Worm (Caenorhabditis elegans) whole organism, L4/young adult: ENCODE results near the gene ZK896.1.

Source experiments
- W03F9.2 ChIP-seq: fragments of 150-350 bp; optimal IDR thresholded peaks from 2 replicates; lab custom pipeline; 2014; ENCODE audit warnings: missing biosample characterization, missing genetic modification characterization
- dao-5 ChIP-seq: sonication (generic microtip); optimal IDR thresholded peaks from 2 replicates; lab custom pipeline; 2016; ENCODE audit warnings: missing genotype, missing genetic modification characterization, moderate library complexity, missing compliant biosample characterization
- him-1 ChIP-seq: sonication (generic microtip); optimal IDR thresholded peaks from 2 replicates; lab custom pipeline; 2016; ENCODE audit warnings: missing genotype, missing genetic modification reagents, missing genetic modification characterization, missing compliant biosample characterization

The ZK896.1 gene

ce11 chrIV:12900267-12900666 lies 25.1 kb upstream of the ZK896.1 start, which contains the start of gene K08D8.10:
TSS of gene K08D8.10 (plus strand) at chrIV:12900567.
- no peak for TF ChIP-seq dao-5 (tag; lab: Kevin White, UChicago)
- TF ChIP-seq W03F9.2 (tag; lab: Kevin White, UChicago), result no peak
- no peak for TF ChIP-seq him-1 (tag; lab: Kevin White, UChicago)

ce11 chrIV:12899392-12899791 lies 24.2 kb upstream of the ZK896.1 start, which contains the start of gene K08D8.9:
TSS of gene K08D8.9 (plus strand) at chrIV:12899692.
- TF ChIP-seq him-1 (tag; lab: Kevin White, UChicago), result no peak
- no peak for TF ChIP-seq dao-5 (tag; lab: Kevin White, UChicago)
- TF ChIP-seq W03F9.2 (tag; lab: Kevin White, UChicago), result no peak

- TF ChIP-seq W03F9.2 (tag; lab: Kevin White, UChicago), result no peak
- TF ChIP-seq him-1 (tag; lab: Kevin White, UChicago), result no peak
- TF ChIP-seq dao-5 (tag; lab: Kevin White, UChicago), result no peak
These were observed 23.7 kb upstream of the ZK896.1 start for ce11 chrIV:12898823-12899222.

- TF ChIP-seq him-1 (tag; lab: Kevin White, UChicago) (no peak), dao-5 (tag; lab: Kevin White, UChicago) (no peak), W03F9.2 (tag; lab: Kevin White, UChicago) (no peak)
These were observed 22.0 kb upstream of the ZK896.1 start for ce11 chrIV:12897146-12897545.

- no peak for TF ChIP-seq W03F9.2 (tag; lab: Kevin White, UChicago)
- TF ChIP-seq dao-5 (tag; lab: Kevin White, UChicago), result no peak
- no peak for TF ChIP-seq him-1 (tag; lab: Kevin White, UChicago)
These were observed 21.3 kb upstream of the ZK896.1 start, which contains the start of gene K08D8.7 for ce11 chrIV:12896371-12896882. TSS of gene K08D8.7 (plus strand) at chrIV:12896832.

ce11 chrIV:12894996-12895395 lies 19.8 kb upstream of the ZK896.1 start, which contains the start of gene K08D8.11:
TSS of gene K08D8.11 (plus strand) at chrIV:12895296.
- TF ChIP-seq dao-5 (tag; lab: Kevin White, UChicago) (no peak), W03F9.2 (tag; lab: Kevin White, UChicago) (no peak), him-1 (tag; lab: Kevin White, UChicago) (no peak)

ce11 chrIV:12893166-12893565 lies 18.0 kb upstream of the ZK896.1 start, which contains the start of gene K08D8.12:
TSS of gene K08D8.12 (plus strand) at chrIV:12893466.
- TF ChIP-seq W03F9.2 (tag; lab: Kevin White, UChicago) (no peak), him-1 (tag; lab: Kevin White, UChicago) (no peak), dao-5 (tag; lab: Kevin White, UChicago) (no peak)

ce11 chrIV:12892194-12892593 lies 17.0 kb upstream of the ZK896.1 start, which contains the start of gene K08D8.1:
TSS of gene K08D8.1 (plus strand) at chrIV:12892494.
- TF ChIP-seq him-1 (tag; lab: Kevin White, UChicago) (no peak), dao-5 (tag; lab: Kevin White, UChicago) (no peak)

- TF ChIP-seq W03F9.2 (tag; lab: Kevin White, UChicago) (no peak), him-1 (tag; lab: Kevin White, UChicago) (no peak), dao-5 (tag; lab: Kevin White, UChicago) (no peak)
These were observed 15.9 kb upstream of the ZK896.1 start for ce11 chrIV:12891080-12891479.

ce11 chrIV:12890445-12890844 lies 15.3 kb upstream of the ZK896.1 start, which contains the start of gene K08D8.6:
TSS of gene K08D8.6 (minus strand) at chrIV:12890508.
- TF ChIP-seq him-1 (tag; lab: Kevin White, UChicago) (no peak), W03F9.2 (tag; lab: Kevin White, UChicago) (no peak), dao-5 (tag; lab: Kevin White, UChicago) (no peak)

- TF ChIP-seq dao-5 (tag; lab: Kevin White, UChicago) (no peak), W03F9.2 (tag; lab: Kevin White, UChicago) (no peak), him-1 (tag; lab: Kevin White, UChicago) (no peak)
These were observed 10.9 kb upstream of the ZK896.1 start for ce11 chrIV:12886012-12886411.

ce11 chrIV:12883190-12883589 lies 8.0 kb upstream of the ZK896.1 start, which contains the start of gene ZK896.4:
TSS of gene ZK896.4 (minus strand) at chrIV:12883290.
- TF ChIP-seq him-1 (tag; lab: Kevin White, UChicago) (no peak), W03F9.2 (tag; lab: Kevin White, UChicago) (no peak), dao-5 (tag; lab: Kevin White, UChicago) (no peak)

ce11 chrIV:12879557-12879956 lies 4.4 kb upstream of the ZK896.1 start, which contains the start of gene ZK896.5:
TSS of gene ZK896.5 (minus strand) at chrIV:12879645.
- no peak for TF ChIP-seq him-1 (tag; lab: Kevin White, UChicago)
- no peak for TF ChIP-seq W03F9.2 (tag; lab: Kevin White, UChicago)
- TF ChIP-seq dao-5 (tag; lab: Kevin White, UChicago), result no peak

ce11 chrIV:12876558-12876957 lies 1.4 kb upstream of the ZK896.1 start:
- TF ChIP-seq W03F9.2 (tag; lab: Kevin White, UChicago), result no peak
- TF ChIP-seq dao-5 (tag; lab: Kevin White, UChicago), result no peak
- no peak for TF ChIP-seq him-1 (tag; lab: Kevin White, UChicago)
